Worm (Caenorhabditis elegans) whole organism, early embryonic: ENCODE results near the gene C54H2.4.

Source experiments
- B0310.2 ChIP-seq: sonication (generic microtip); optimal IDR thresholded peaks from 2 replicates; lab custom pipeline; 2016; ENCODE audit warnings: mild to moderate bottlenecking, missing genetic modification characterization, missing compliant biosample characterization
- F13C5.2 ChIP-seq: sonication (generic microtip); optimal IDR thresholded peaks from 2 replicates; lab custom pipeline; 2017; ENCODE audit warnings: mild to moderate bottlenecking, missing genetic modification characterization, inconsistent platforms, missing compliant biosample characterization
- aly-1 ChIP-seq: sonication (generic microtip); optimal IDR thresholded peaks from 2 replicates; lab custom pipeline; 2016; ENCODE audit warnings: missing genetic modification characterization, missing compliant biosample characterization
- ama-1 ChIP-seq: fragments of 150-350 bp; optimal IDR thresholded peaks from 2 replicates; lab custom pipeline; 2014
- ceh-13 ChIP-seq: fragments of 200-800 bp; sonication (Bioruptor generic); optimal IDR thresholded peaks from 2 replicates; lab custom pipeline; 2018; ENCODE audit warnings: mild to moderate bottlenecking, missing genetic modification characterization, missing compliant biosample characterization
- ceh-36 ChIP-seq: sonication (generic microtip); optimal IDR thresholded peaks from 2 replicates; lab custom pipeline; 2016; ENCODE audit warnings: missing genetic modification characterization, inconsistent platforms, missing compliant biosample characterization
- ets-7 ChIP-seq: sonication (generic microtip); optimal IDR thresholded peaks from 2 replicates; lab custom pipeline; 2016; ENCODE audit warnings: missing genotype, missing genetic modification characterization, missing compliant biosample characterization
- flt-1 ChIP-seq: fragments of 200-800 bp; sonication (Bioruptor generic); IDR thresholded peaks from 2 replicates; pipeline ENCODE4 v1.3.6; 2022; ENCODE audit warnings: missing genetic modification characterization, missing compliant biosample characterization
- hmbx-1 ChIP-seq: sonication (generic microtip); optimal IDR thresholded peaks from 2 replicates; lab custom pipeline; 2016; ENCODE audit warnings: mild to moderate bottlenecking, missing genetic modification characterization, missing compliant biosample characterization
- hmg-4 ChIP-seq: fragments of 200-800 bp; sonication (Bioruptor generic); optimal IDR thresholded peaks from 2 replicates; lab custom pipeline; 2018; ENCODE audit warnings: mild to moderate bottlenecking, missing genetic modification characterization, missing compliant biosample characterization
- hnd-1 ChIP-seq: sonication (generic microtip); optimal IDR thresholded peaks from 2 replicates; lab custom pipeline; 2016; ENCODE audit warnings: missing genetic modification characterization, missing compliant biosample characterization
- pes-1 ChIP-seq: fragments of 200-800 bp; sonication (Bioruptor generic); IDR thresholded peaks from 2 replicates; pipeline ENCODE4 v1.3.6; 2022; ENCODE audit warnings: missing genetic modification reagents, missing genetic modification characterization, missing compliant biosample characterization
- scrt-1 ChIP-seq: fragments of 200-800 bp; sonication (Bioruptor generic); IDR thresholded peaks from 2 replicates; pipeline ENCODE4 v1.3.6; 2022; ENCODE audit warnings: missing genetic modification characterization, missing compliant biosample characterization
- sea-1 ChIP-seq: fragments of 200-800 bp; sonication (Bioruptor generic); conservative IDR thresholded peaks from 2 replicates; pipeline ENCODE4 v1.3.6; 2022; ENCODE audit warnings: missing genetic modification characterization, missing compliant biosample characterization
- tbx-11 ChIP-seq: fragments of 200-800 bp; sonication (Bioruptor generic); IDR thresholded peaks from 2 replicates; pipeline ENCODE4 v1.3.6; 2022; ENCODE audit warnings: missing genetic modification characterization, missing compliant biosample characterization
- tbx-37 ChIP-seq: fragments of 200-800 bp; sonication (Bioruptor generic); conservative IDR thresholded peaks from 2 replicates; pipeline ENCODE4 v1.3.6; 2022; ENCODE audit warnings: missing genetic modification reagents, missing genetic modification characterization, missing compliant biosample characterization
- tra-4 ChIP-seq: sonication (generic microtip); optimal IDR thresholded peaks from 2 replicates; lab custom pipeline; 2017; ENCODE audit warnings: missing genetic modification characterization, missing compliant biosample characterization

The C54H2.4 gene

ce11 chrX:5746665-5747064 lies 23.9 kb downstream of the C54H2.4 start:
- no peak for TF ChIP-seq sea-1

DNA sequence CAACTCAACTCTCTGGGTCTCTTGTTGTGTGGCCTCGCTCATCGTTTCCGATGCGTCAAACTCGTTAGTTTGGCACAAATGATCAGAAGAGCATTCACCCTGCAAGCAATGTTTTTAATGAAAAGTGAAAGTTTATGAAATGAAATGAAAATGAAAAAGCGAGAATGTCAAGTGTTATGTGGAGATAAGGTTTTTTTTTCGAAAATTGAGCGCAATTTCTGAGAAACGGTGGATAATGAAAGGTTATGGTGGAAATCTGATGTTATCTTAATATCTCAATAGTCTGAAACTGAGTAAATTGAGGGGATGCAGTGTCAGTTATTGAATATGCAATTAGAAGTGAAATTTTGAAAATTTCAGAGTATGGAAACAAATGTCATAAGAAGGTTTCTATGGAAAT lies 27.3 kb downstream of the C54H2.4 start, which contains the start of gene gnrr-4:
gnrr-4 (minus strand) TSS at position 101 of the 400 bp plus-strand sequence.
- TF ChIP-seq flt-1 (GFP tag; lab: Robert Waterston, UW) (no peak), F13C5.2 (no peak), ama-1 (no peak), scrt-1 (GFP tag; lab: Robert Waterston, UW) (no peak), ceh-36 (tag; lab: Kevin White, UChicago) (no peak), ceh-13 (GFP tag; lab: Kevin White, UChicago) (no peak), tbx-37 (GFP tag; lab: Robert Waterston, UW) (no peak), B0310.2 (tag; lab: Kevin White, UChicago) (no peak), hmbx-1 (no peak), hmg-4 (GFP tag; lab: Kevin White, UChicago) (no peak), sea-1 (no peak), tra-4 (tag; lab: Kevin White, UChicago) (no peak), aly-1 (tag; lab: Kevin White, UChicago) (no peak), pes-1 (GFP tag; lab: Robert Waterston, UW) (no peak), hnd-1 (tag; lab: Kevin White, UChicago) (no peak), tbx-11 (GFP tag; lab: Robert Waterston, UW) (no peak), ets-7 (no peak)

DNA sequence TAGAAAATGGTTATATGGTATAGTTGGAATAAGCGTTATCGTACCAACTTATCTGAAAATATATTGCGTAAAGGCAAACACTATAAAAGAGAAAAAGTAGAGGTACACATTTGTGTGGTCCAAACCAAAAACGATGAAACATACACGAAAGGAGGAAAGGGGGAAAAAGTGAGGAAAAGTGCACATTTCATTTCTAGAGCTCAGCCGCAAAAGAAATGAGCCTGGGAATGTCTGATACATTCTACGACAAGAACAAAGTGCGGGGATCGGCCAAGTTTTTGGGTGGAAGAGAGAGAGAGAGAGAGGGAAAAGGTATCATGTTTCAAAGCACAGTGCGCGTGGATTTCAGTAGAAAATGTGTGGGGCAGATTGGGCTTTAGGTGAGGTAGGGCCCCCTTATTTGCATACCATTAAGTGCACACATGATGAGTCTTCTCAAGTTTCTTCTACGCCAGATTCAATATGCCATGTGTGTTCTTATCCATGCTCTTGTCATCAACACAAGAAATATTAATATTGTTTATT lies 36.8 kb downstream of the C54H2.4 start, which contains the start of gene rgs-6:
rgs-6 (minus strand) TSS at position 51 of the 525 bp plus-strand sequence.
- TF ChIP-seq hmg-4 (GFP tag; lab: Kevin White, UChicago) (no peak), pes-1 (GFP tag; lab: Robert Waterston, UW) (no peak), scrt-1 (GFP tag; lab: Robert Waterston, UW) (no peak), B0310.2 (tag; lab: Kevin White, UChicago) (no peak), ama-1 (no peak), aly-1 (tag; lab: Kevin White, UChicago) (no peak)

DNA sequence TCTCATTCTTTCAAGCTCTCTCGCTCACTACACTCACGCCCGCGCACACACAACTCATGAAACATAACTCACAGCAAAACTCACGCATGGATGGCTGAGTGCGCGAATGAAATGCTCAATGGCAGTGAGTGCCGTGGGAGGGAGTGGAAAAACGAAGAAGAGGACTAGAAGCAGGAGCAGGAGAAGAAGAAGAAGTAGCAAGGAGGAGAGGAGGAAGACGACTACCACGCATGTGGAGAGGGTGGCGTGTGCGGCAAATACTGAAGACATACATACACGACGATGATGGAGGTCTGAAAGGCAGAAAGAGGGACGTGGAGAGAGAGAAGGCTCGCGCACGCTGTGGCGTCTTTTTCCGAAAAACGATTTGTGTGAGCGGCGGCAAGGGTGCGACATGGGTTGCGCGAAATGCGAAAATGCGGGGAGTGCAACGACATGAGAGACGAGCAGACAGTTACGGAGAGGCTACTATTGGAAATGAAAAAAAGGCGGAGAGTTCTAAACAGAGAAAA lies 41.5 kb downstream of the C54H2.4 start:
- no peak for TF ChIP-seq ceh-36 (tag; lab: Kevin White, UChicago)
- peak; percentile 31 for TF ChIP-seq F13C5.2

- TF ChIP-seq aly-1 (tag; lab: Kevin White, UChicago) (no peak), ama-1 (no peak), hmg-4 (GFP tag; lab: Kevin White, UChicago) (no peak), scrt-1 (GFP tag; lab: Robert Waterston, UW) (no peak), hmbx-1 (no peak), tbx-37 (GFP tag; lab: Robert Waterston, UW) (no peak), F13C5.2 (no peak), ceh-13 (GFP tag; lab: Kevin White, UChicago) (no peak), pes-1 (GFP tag; lab: Robert Waterston, UW) (no peak), tra-4 (tag; lab: Kevin White, UChicago) (no peak), sea-1 (no peak), hnd-1 (tag; lab: Kevin White, UChicago) (no peak), flt-1 (GFP tag; lab: Robert Waterston, UW) (no peak), ets-7 (no peak), tbx-11 (GFP tag; lab: Robert Waterston, UW) (no peak), ceh-36 (tag; lab: Kevin White, UChicago) (no peak), B0310.2 (tag; lab: Kevin White, UChicago) (no peak)
Observed at ce11 chrX:5726160-5726559, 44.4 kb downstream of the C54H2.4 start.

- no peak for TF ChIP-seq ets-7
- TF ChIP-seq B0310.2 (tag; lab: Kevin White, UChicago): no peak
- no peak for TF ChIP-seq scrt-1 (GFP tag; lab: Robert Waterston, UW)
- TF ChIP-seq ama-1: no peak
- no peak for TF ChIP-seq hmbx-1
- TF ChIP-seq hnd-1 (tag; lab: Kevin White, UChicago): no peak
- no peak for TF ChIP-seq hmg-4 (GFP tag; lab: Kevin White, UChicago)
- TF ChIP-seq sea-1: no peak
- TF ChIP-seq F13C5.2: no peak
- TF ChIP-seq aly-1 (tag; lab: Kevin White, UChicago): no peak
- no peak for TF ChIP-seq tbx-11 (GFP tag; lab: Robert Waterston, UW)
- no peak for TF ChIP-seq tbx-37 (GFP tag; lab: Robert Waterston, UW)
- TF ChIP-seq flt-1 (GFP tag; lab: Robert Waterston, UW): no peak
- no peak for TF ChIP-seq ceh-13 (GFP tag; lab: Kevin White, UChicago)
- TF ChIP-seq ceh-36 (tag; lab: Kevin White, UChicago): no peak
- TF ChIP-seq tra-4 (tag; lab: Kevin White, UChicago): no peak
- no peak for TF ChIP-seq pes-1 (GFP tag; lab: Robert Waterston, UW)
Observed at ce11 chrX:5724544-5724943, 46.0 kb downstream of the C54H2.4 start.

DNA sequence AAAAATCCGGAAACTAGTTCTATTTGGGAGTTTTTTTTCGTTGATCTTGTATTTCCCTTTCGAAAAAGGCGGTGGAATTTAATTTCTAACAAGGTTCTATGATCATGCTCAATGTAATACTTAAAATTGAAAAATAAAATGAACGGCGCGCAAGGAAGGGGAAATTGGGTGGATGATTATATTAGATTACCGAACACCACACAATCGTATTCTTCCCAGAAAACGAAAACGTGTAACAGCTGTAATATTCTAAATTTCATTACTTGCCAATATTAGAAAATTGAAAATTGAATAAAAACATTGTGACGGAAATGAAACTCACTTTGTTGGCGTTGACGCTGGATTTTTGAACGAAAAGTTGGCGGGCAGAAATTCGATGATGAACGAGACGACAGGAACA lies 46.8 kb downstream of the C54H2.4 start:
- TF ChIP-seq ceh-36 (tag; lab: Kevin White, UChicago) (no peak), hmg-4 (GFP tag; lab: Kevin White, UChicago) (no peak), ama-1 (no peak), ets-7 (no peak), tbx-11 (GFP tag; lab: Robert Waterston, UW) (no peak), aly-1 (tag; lab: Kevin White, UChicago) (no peak), ceh-13 (GFP tag; lab: Kevin White, UChicago) (no peak), tra-4 (tag; lab: Kevin White, UChicago) (no peak), hmbx-1 (no peak), B0310.2 (tag; lab: Kevin White, UChicago) (no peak), scrt-1 (GFP tag; lab: Robert Waterston, UW) (no peak), hnd-1 (tag; lab: Kevin White, UChicago) (no peak), tbx-37 (GFP tag; lab: Robert Waterston, UW) (no peak), F13C5.2 (no peak), pes-1 (GFP tag; lab: Robert Waterston, UW) (no peak)
